Fruit fly (Drosophila melanogaster) Kc167 (cell line): ENCODE results near the gene Tnpo-SR.

Source experiments
- Myc ChIP-seq: fragments of >200 bp; optimal IDR thresholded peaks from 2 replicates; lab custom pipeline; 2017; ENCODE audit warnings: missing external identifiers
- Sin3A ChIP-seq: fragments of >200 bp; optimal IDR thresholded peaks from 2 replicates; lab custom pipeline; 2018; ENCODE audit warnings: missing external identifiers
- h ChIP-seq: fragments of >200 bp; optimal IDR thresholded peaks from 3 replicates; lab custom pipeline; 2018; ENCODE audit warnings: missing external identifiers
- insv ChIP-seq: fragments of >200 bp; optimal IDR thresholded peaks from 3 replicates; lab custom pipeline; 2018; ENCODE audit warnings: missing external identifiers
- psq ChIP-seq: fragments of >200 bp; optimal IDR thresholded peaks from 2 replicates; lab custom pipeline; 2017; ENCODE audit warnings: missing external identifiers
- ttk ChIP-seq: sonication (Bioruptor generic); optimal IDR thresholded peaks from 2 replicates; lab custom pipeline; 2017; ENCODE audit warnings: missing external identifiers

The Tnpo-SR gene

DNA sequence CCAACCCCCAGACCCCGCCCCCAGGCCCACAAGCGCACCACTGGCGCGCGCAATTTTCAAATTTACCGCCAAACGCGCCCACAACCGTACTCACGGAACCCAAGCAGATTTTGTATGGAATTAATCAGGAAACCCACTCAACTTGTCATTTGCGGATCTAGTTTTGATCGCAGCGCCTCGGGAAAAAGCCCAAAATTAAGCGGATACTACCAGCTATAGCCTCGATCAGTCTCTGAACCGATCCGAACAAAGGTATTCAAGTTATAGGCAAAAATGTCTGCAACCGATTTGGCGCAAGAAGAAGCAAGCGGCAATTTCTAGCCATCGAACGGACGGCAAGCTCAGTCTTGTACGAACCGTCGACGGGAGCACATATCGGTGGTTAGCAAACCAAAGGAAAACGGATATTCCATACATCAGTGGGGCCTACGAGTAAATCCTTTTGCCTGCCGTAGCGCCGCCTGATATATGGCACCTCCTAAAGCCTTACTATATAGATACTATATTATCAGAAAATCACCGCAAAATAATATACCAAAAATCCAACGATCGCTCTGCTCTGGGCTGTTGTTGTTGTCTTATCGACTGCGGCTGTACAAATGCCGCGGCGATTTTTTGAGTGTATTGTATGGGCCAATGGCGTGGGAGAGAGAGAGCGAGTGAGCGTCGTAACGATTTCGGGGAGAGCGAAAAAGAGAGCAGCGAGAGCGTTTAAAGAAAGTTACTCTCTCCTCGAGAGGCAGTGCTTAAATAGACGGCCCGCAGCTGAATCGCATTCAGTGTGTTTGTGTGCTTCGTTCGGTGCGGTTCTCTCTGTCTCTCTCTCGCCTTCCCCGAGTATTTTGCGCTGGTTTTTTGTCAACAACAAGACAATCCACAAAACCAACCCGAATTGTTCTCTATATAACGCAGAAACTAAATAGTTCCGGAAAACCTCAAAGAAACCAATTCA, 7.0 kb upstream of the Tnpo-SR start, which contains the start of gene Pgk:
Pgk (minus strand) TSS at position 609 of the 952 bp plus-strand sequence.
- TF ChIP-seq Myc (lab: Kevin White, UChicago) (no peak), insv (lab: Kevin White, UChicago) (no peak), Sin3A (lab: Kevin White, UChicago) (no peak), h (lab: Kevin White, UChicago) (no peak), ttk (lab: Kevin White, UChicago) (no peak), psq (lab: Kevin White, UChicago) (no peak)

DNA sequence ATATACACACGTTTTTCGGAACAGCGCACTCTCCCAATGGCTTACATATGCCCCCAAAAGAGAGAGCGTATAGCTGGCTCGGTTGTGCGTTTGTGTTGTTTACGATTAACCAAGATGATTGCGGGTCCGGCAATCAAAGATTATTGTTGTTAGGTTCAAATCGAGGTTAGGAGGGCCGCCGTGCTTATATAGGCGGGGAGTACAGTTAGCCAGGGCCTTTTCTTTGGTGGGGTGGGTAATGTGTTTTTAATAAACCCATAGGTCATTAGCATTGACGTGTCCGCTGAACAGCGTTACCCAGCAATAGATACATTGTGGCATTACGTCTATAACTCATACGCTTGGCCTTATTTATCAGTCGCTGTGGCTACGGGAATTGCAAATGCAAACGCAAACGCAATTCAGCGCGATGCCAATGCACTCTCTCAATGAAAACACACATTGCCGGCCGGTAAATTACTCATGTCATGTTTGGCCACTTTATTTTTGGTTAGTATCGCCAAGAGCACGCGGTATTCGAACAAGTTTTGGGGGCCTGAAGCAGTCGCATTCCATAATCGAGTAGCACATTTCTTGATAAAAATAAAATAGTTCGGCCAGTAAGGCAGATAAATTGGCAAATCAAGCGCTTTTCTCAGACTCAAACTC, 5.8 kb upstream of the Tnpo-SR start:
- TF ChIP-seq insv (lab: Kevin White, UChicago): no peak
- TF ChIP-seq h (lab: Kevin White, UChicago): no peak
- no peak for TF ChIP-seq Myc (lab: Kevin White, UChicago)
- no peak for TF ChIP-seq psq (lab: Kevin White, UChicago)
- no peak for TF ChIP-seq ttk (lab: Kevin White, UChicago)
- TF ChIP-seq Sin3A (lab: Kevin White, UChicago): no peak

DNA sequence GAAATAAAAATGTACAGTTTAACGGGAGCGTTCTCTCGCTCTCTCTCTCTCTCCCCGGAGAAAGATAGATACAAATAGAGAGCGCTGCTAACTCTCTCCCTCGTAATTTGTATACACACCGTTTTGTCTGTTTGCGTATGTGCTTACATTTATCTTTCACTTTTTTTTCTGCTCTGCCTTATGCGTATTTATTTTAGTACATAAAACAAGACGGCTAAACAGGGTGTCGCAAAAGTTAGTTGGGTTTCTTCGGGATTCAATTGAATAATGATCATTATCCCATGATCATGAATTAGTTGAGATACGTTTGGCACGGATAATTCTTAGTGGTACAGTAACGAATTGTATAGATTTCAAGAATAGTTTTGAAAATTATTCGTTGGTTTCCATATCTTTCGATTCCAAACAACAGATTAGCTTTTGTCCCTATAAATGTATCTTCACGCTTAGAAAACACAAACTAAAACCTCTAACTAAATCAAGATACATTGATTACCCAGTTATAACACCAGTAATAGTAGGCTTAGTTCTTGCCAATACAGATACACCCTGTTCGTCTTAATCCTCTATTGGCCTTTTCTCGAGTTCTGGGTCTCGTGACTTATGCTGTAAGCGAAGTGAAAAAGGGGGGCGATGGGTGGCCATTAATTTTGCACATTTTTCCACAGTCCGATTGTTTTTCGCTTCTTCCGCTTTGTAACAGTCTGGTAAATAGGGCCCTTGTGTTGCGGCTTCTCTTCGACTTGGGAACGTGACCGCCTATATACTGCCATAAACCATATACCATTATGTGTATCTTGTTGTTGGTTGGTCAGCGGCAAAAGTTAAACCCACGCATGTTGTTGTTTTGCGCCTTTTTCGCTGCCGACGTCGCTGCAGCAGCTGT, 5.0 kb upstream of the Tnpo-SR start:
- TF ChIP-seq psq (lab: Kevin White, UChicago) (no peak), ttk (lab: Kevin White, UChicago) (no peak), Sin3A (lab: Kevin White, UChicago) (no peak), h (lab: Kevin White, UChicago) (no peak), Myc (lab: Kevin White, UChicago) (no peak), insv (lab: Kevin White, UChicago) (no peak)

DNA sequence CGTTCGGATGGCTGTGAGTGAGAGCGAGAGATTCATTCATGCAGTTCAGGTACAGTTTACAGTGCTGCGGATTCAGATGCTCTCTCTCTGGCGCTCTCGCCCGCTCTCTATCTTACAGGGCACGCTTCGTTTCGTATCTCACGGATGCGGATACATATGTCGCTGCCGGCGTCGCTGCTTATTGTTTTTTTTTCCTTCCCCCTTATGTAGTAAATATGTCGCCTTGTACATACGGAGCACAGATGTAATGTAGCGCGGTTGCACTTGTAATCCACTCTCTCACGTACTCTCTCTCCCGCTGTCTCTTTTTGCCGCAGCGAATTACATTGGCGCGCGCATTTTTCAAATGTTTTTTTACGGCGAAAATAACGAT, 4.4 kb upstream of the Tnpo-SR start:
- TF ChIP-seq psq (lab: Kevin White, UChicago) (no peak), insv (lab: Kevin White, UChicago) (peak; percentile 89), Myc (lab: Kevin White, UChicago) (no peak), h (lab: Kevin White, UChicago) (peak; percentile 76)

DNA sequence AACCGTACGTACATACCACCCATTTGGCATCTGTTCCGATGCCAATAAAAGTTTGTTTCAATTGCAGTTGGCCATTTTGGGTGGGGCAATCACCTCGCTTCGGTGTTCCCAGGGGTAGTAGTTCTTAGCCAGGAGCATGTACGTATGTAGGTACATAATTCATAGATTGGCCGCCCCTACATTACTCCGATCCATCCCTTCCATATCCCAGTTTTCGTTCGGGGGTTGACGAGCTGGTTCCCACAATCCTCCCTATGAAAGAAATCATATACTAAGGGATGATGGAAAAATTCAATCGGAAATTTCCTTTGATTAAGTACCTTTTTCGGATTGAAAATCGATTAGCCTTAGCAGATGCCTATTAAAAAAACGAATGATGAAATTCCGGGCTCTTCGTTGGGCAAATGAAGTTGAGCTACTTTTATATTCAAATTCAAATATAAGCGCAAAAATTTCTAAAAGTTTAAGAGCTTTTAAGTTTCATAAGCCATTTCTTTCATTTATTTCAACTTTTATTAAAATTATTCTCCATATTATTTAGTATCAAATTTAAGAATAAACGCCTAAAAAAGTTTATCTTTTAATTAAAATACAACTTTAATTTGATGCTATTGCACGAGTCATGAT, 1.7 kb upstream of the Tnpo-SR start:
- TF ChIP-seq insv (lab: Kevin White, UChicago) (no peak), Sin3A (lab: Kevin White, UChicago) (no peak)

DNA sequence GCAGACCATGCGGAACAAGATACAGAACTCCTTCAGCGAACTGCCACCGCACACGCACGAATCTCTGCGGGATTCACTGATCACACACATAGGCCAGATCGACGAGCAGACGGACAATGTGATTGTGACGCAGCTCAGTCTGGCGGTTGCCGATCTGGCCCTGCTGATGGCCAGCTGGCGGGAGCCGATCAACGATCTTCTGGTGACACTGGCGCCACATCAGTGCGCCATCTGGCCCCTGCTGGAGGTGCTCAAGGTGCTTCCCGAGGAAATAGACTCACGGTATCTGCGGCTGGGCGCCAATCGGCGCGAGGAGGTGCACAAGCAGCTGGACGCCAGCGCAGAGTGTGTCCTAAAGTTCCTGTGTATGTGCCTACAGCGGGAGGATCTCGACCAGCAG, 564 bp downstream of the Tnpo-SR start:
- TF ChIP-seq Myc (lab: Kevin White, UChicago) (no peak), ttk (lab: Kevin White, UChicago) (no peak), psq (lab: Kevin White, UChicago) (no peak), insv (lab: Kevin White, UChicago) (no peak), Sin3A (lab: Kevin White, UChicago) (no peak), h (lab: Kevin White, UChicago) (no peak)

DNA sequence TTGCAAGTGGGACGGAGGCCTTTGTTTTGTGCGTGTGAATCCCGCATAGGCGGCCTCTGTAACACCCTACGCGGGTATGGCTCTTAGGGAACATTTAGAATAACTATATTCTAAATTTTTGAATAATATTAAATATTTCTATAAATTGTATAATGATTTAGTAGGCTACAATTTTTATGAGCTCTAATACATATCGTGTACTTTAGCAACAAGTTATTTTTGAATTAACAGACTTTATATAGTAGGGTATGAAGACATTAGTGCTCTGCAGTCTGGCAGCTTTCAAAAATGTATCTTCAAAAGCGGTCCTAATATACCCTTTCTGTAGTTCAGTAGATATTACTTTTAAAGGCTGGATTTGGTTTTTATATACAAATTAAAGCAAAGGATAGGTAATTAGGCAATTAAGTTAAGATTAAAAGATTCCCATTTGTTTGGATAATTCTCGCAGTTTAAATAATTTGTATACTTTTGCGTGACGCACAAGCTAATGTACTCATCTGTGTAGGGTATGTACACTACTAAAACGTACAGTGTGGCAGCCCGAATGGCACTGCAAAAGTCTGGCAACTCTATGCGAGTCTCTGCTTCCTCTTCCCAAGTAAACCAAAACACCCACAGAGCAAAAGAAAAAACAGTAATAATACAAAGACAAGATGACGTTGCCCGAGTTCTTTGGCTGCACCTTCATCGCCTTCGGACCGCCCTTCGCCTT, 6.1 kb downstream of the Tnpo-SR start, which contains the start of the genes Snx21 and aph-1:
Snx21 (minus strand) TSS at position 7 of the 715 bp plus-strand sequence.
aph-1 (plus strand) TSS at position 575 of the 715 bp plus-strand sequence.
- TF ChIP-seq psq (lab: Kevin White, UChicago) (no peak), Sin3A (lab: Kevin White, UChicago) (no peak), h (lab: Kevin White, UChicago) (no peak), insv (lab: Kevin White, UChicago) (no peak), Myc (lab: Kevin White, UChicago) (no peak), ttk (lab: Kevin White, UChicago) (no peak)

DNA sequence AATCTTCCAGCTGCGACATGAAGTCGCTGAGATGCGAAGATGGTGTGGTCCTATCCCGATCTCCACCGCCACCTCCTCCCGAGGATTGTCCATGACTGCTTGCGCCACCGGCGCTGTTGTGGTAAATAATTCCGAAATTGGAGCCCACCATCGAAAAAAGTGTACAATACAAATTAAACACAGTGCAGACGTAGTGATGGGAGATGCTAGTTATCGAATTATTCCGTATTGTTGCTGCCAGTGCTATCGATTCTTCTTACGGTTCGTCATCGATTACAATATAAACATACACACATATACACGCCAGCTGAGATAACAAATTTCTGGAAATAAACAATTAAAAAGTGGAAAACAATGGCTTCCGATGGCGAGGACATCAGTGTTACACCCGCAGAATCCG, 7.9 kb downstream of the Tnpo-SR start, which contains the start of the genes Taf10b and Taf10:
Taf10b (minus strand) TSS at position 219 of the 400 bp plus-strand sequence.
Taf10 (plus strand) TSS at position 264 of the 400 bp plus-strand sequence.
- TF ChIP-seq insv (lab: Kevin White, UChicago): no peak
- no peak for TF ChIP-seq psq (lab: Kevin White, UChicago)
- TF ChIP-seq ttk (lab: Kevin White, UChicago): no peak
- no peak for TF ChIP-seq Sin3A (lab: Kevin White, UChicago)
- no peak for TF ChIP-seq Myc (lab: Kevin White, UChicago)
- no peak for TF ChIP-seq h (lab: Kevin White, UChicago)

DNA sequence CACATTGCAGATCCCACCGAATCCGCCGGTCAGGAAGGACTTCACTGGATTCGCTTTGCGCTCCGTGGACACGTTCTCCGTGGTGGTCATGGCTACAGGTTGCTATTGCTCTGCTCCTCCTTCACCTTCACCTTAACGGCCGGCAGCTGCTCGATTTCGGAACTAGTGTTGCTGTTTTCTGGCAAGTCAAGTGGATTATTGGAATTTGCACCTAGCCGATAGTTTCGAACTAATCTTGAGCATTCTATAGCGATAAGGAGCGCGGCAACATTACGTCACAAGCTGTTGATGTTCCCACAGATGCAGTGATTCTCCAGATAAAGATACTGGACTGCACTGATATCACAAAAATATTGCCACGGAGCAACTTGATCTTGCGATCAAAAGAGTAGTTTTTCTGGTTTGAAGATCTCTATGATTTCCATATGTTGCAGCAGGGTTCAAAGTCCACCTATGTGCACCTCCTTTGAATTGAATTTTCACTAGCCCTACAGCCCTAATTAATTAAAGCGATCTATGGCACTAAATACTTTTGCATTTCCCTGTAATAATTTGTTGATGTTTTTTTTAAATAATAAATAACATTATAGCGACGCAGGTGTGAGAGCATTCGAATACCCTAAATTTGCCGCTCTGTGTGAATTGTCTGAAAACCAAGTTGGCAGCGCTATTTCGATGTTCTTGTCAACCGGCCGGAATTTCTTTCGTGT, 9.9 kb downstream of the Tnpo-SR start, which contains the start of the genes colt and HINT1:
colt (minus strand) TSS at position 594 of the 710 bp plus-strand sequence.
HINT1 (plus strand) TSS at position 660 of the 710 bp plus-strand sequence.
- no peak for TF ChIP-seq h (lab: Kevin White, UChicago)
- TF ChIP-seq Myc (lab: Kevin White, UChicago): no peak
- no peak for TF ChIP-seq Sin3A (lab: Kevin White, UChicago)
- TF ChIP-seq psq (lab: Kevin White, UChicago): no peak
- TF ChIP-seq insv (lab: Kevin White, UChicago): no peak
- TF ChIP-seq ttk (lab: Kevin White, UChicago): no peak
